Fruit fly (Drosophila melanogaster) whole organism, embryonic: ENCODE measurements around the gene CG6254.

ENCODE experiments used
- Atf-2 ChIP-seq: fragments of 200-800 bp; sonication (Bioruptor generic); optimal IDR thresholded peaks from 2 replicates; lab custom pipeline; 2016; ENCODE audit warnings: missing biosample characterization, missing genetic modification characterization
- Awh ChIP-seq: fragments of 200-800 bp; sonication (Bioruptor generic); IDR thresholded peaks from 2 replicates; pipeline ENCODE4, ENCODE4 v1.3.6; 2022; ENCODE audit warnings: missing biosample characterization, missing genetic modification characterization
- CG10274 ChIP-seq: fragments of 200-800 bp; sonication (Bioruptor generic); optimal IDR thresholded peaks from 3 replicates; lab custom pipeline; 2017; ENCODE audit warnings: missing biosample characterization, mild to moderate bottlenecking, missing genetic modification characterization
- CG10543 ChIP-seq: fragments of 200-800 bp; sonication (Bioruptor generic); optimal IDR thresholded peaks from 3 replicates; lab custom pipeline; 2017; ENCODE audit warnings: missing biosample characterization, mild to moderate bottlenecking, missing genetic modification characterization, moderate library complexity
- CG11093 ChIP-seq: fragments of 200-800 bp; sonication (Bioruptor generic); IDR thresholded peaks from 3 replicates; pipeline ENCODE4 v1.3.6; 2022; ENCODE audit warnings: missing biosample characterization, missing genetic modification characterization
- CG12104 ChIP-seq: fragments of 200-800 bp; sonication (Bioruptor generic); optimal IDR thresholded peaks from 3 replicates; lab custom pipeline; 2016; ENCODE audit warnings: missing biosample characterization, missing genetic modification characterization
- CG12219 ChIP-seq: fragments of 200-800 bp; sonication (Bioruptor generic); optimal IDR thresholded peaks from 3 replicates; lab custom pipeline; 2018; ENCODE audit warnings: missing biosample characterization, mild to moderate bottlenecking, missing genetic modification characterization
- CG12942 ChIP-seq: fragments of 200-800 bp; sonication (Bioruptor generic); optimal IDR thresholded peaks from 3 replicates; lab custom pipeline; 2016; ENCODE audit warnings: missing biosample characterization, missing genetic modification characterization
- CG14710 ChIP-seq: fragments of 200-800 bp; sonication (Bioruptor generic); optimal IDR thresholded peaks from 3 replicates; lab custom pipeline; 2019; ENCODE audit warnings: missing biosample characterization, mild to moderate bottlenecking, missing genetic modification characterization, moderate library complexity
- CG15011 ChIP-seq: fragments of 200-800 bp; sonication (Bioruptor generic); optimal IDR thresholded peaks from 3 replicates; lab custom pipeline; 2018; ENCODE audit warnings: missing biosample characterization, mild to moderate bottlenecking, missing genetic modification characterization
- CG17568 ChIP-seq: fragments of 200-800 bp; sonication (Bioruptor generic); optimal IDR thresholded peaks from 2 replicates; lab custom pipeline; 2018; ENCODE audit warnings: missing biosample characterization, mild to moderate bottlenecking, missing genetic modification characterization, moderate library complexity
- CG17829 ChIP-seq: fragments of 200-800 bp; optimal IDR thresholded peaks from 2 replicates; lab custom pipeline; 2019; ENCODE audit warnings: missing biosample characterization, mild to moderate bottlenecking, missing genetic modification characterization, moderate library complexity
- CG30431 ChIP-seq: fragments of 200-800 bp; sonication (Bioruptor generic); optimal IDR thresholded peaks from 2 replicates; lab custom pipeline; 2017; ENCODE audit warnings: missing biosample characterization, missing genetic modification characterization
- CG31365 ChIP-seq: fragments of 200-800 bp; sonication (Bioruptor generic); optimal IDR thresholded peaks from 2 replicates; lab custom pipeline; 2018; ENCODE audit warnings: missing biosample characterization, mild to moderate bottlenecking, missing genetic modification characterization
- CG3163 ChIP-seq: fragments of 200-800 bp; sonication (Bioruptor generic); optimal IDR thresholded peaks from 3 replicates; lab custom pipeline; 2016; ENCODE audit warnings: missing biosample characterization, missing genetic modification characterization
- CG3281 ChIP-seq: fragments of 200-800 bp; sonication (Bioruptor generic); optimal IDR thresholded peaks from 3 replicates; lab custom pipeline; 2017; ENCODE audit warnings: missing biosample characterization, mild to moderate bottlenecking, missing genetic modification characterization
- CG3847 ChIP-seq: fragments of 200-800 bp; sonication (Bioruptor generic); IDR thresholded peaks from 2 replicates; pipeline ENCODE4 v1.3.6; 2022; ENCODE audit warnings: missing biosample characterization, missing genetic modification characterization
- CG43689 ChIP-seq: fragments of 200-800 bp; sonication (Bioruptor generic); IDR thresholded peaks from 2 replicates; pipeline ENCODE4 v1.3.6; 2022; ENCODE audit warnings: missing biosample characterization, missing genetic modification characterization
- CG5180 ChIP-seq: fragments of 200-800 bp; sonication (Bioruptor generic); optimal IDR thresholded peaks from 3 replicates; lab custom pipeline; 2017; ENCODE audit warnings: missing biosample characterization, missing genetic modification characterization, mild to moderate bottlenecking, moderate library complexity, missing genetic modification reagents
- CG6765 ChIP-seq: fragments of 200-800 bp; sonication (Bioruptor generic); optimal IDR thresholded peaks from 3 replicates; lab custom pipeline; 2017; ENCODE audit warnings: missing biosample characterization, mild to moderate bottlenecking, missing genetic modification characterization
- CG7357 ChIP-seq: fragments of 200-800 bp; sonication (Bioruptor generic); IDR thresholded peaks from 3 replicates; pipeline ENCODE4 v1.3.6; 2022; ENCODE audit warnings: missing biosample characterization, missing genetic modification characterization
- CG7372 ChIP-seq: fragments of 200-800 bp; sonication (Bioruptor generic); IDR thresholded peaks from 2 replicates; pipeline ENCODE4 v1.3.6; 2022; ENCODE audit warnings: missing biosample characterization, missing genetic modification characterization
- CG7928 ChIP-seq: fragments of 200-800 bp; sonication (Bioruptor generic); optimal IDR thresholded peaks from 2 replicates; lab custom pipeline; 2017; ENCODE audit warnings: missing biosample characterization, mild to moderate bottlenecking, missing genetic modification characterization
- CG8281 ChIP-seq: fragments of 200-800 bp; sonication (Bioruptor generic); optimal IDR thresholded peaks from 2 replicates; lab custom pipeline; 2018; ENCODE audit warnings: missing biosample characterization, mild to moderate bottlenecking, missing genetic modification characterization, moderate library complexity
- CG8924 ChIP-seq: fragments of 200-800 bp; optimal IDR thresholded peaks from 3 replicates; lab custom pipeline; 2019; ENCODE audit warnings: missing biosample characterization, mild to moderate bottlenecking, missing genetic modification characterization, moderate library complexity
- CG9817 ChIP-seq: fragments of 200-800 bp; sonication (Bioruptor generic); optimal IDR thresholded peaks from 2 replicates; lab custom pipeline; 2018; ENCODE audit warnings: missing biosample characterization, mild to moderate bottlenecking, missing genetic modification characterization, moderate library complexity
- CTCF ChIP-seq: fragments of 200-800 bp; sonication (Bioruptor generic); optimal IDR thresholded peaks from 2 replicates; lab custom pipeline; 2017; ENCODE audit warnings: missing biosample characterization, mild to moderate bottlenecking, missing genetic modification characterization, moderate library complexity
- Dip2 ChIP-seq: fragments of 200-800 bp; sonication (Bioruptor generic); IDR thresholded peaks from 2 replicates; pipeline ENCODE4 v1.3.6; 2022; ENCODE audit warnings: missing biosample characterization, missing genetic modification characterization
- Gsc ChIP-seq: fragments of 200-800 bp; sonication (Bioruptor generic); IDR thresholded peaks from 2 replicates; pipeline ENCODE4 v1.3.6; 2022; ENCODE audit warnings: missing biosample characterization, missing genetic modification characterization
- H2.0 ChIP-seq: fragments of 200-800 bp; sonication (Bioruptor generic); IDR thresholded peaks from 2 replicates; pipeline ENCODE4 v1.3.6; 2022; ENCODE audit warnings: missing biosample characterization, missing genetic modification characterization
- HLH54F ChIP-seq: fragments of 200-800 bp; sonication (Bioruptor generic); optimal IDR thresholded peaks from 3 replicates; lab custom pipeline; 2016; ENCODE audit warnings: missing biosample characterization, missing genetic modification characterization
- Lim3 ChIP-seq: fragments of 200-800 bp; sonication (Bioruptor generic); IDR thresholded peaks from 2 replicates; pipeline ENCODE4 v1.3.6; 2022; ENCODE audit warnings: missing biosample characterization, missing genetic modification characterization
- MESR4 ChIP-seq: fragments of 200-800 bp; sonication (Bioruptor generic); optimal IDR thresholded peaks from 2 replicates; lab custom pipeline; 2018; ENCODE audit warnings: missing biosample characterization, mild to moderate bottlenecking, missing genetic modification characterization, moderate library complexity
- MTF-1 ChIP-seq: fragments of 200-800 bp; sonication (Bioruptor generic); optimal IDR thresholded peaks from 2 replicates; lab custom pipeline; 2018; ENCODE audit warnings: missing biosample characterization, mild to moderate bottlenecking, missing genetic modification characterization, borderline replicate concordance
- Opbp ChIP-seq: fragments of 200-800 bp; sonication (Bioruptor generic); IDR thresholded peaks from 3 replicates; pipeline ENCODE4 v1.3.6; 2022; ENCODE audit warnings: missing biosample characterization, missing genetic modification characterization; ENCODE audit not compliant: partially characterized antibody
- Tbp ChIP-seq: fragments of >200 bp; optimal IDR thresholded peaks from 2 replicates; lab custom pipeline; 2018; ENCODE audit warnings: missing biosample characterization, missing genetic modification characterization
- chinmo ChIP-seq: fragments of 200-800 bp; sonication (Bioruptor generic); IDR thresholded peaks from 4 replicates; pipeline ENCODE4 v1.3.6; 2022; ENCODE audit warnings: missing biosample characterization, missing genetic modification characterization; ENCODE audit not compliant: partially characterized antibody
- corto ChIP-seq: fragments of 200-800 bp; sonication (Bioruptor generic); optimal IDR thresholded peaks from 2 replicates; lab custom pipeline; 2016; ENCODE audit warnings: missing biosample characterization, mild to moderate bottlenecking, missing genetic modification characterization, moderate library complexity
- crc ChIP-seq: fragments of 200-800 bp; sonication (Bioruptor generic); optimal IDR thresholded peaks from 2 replicates; lab custom pipeline; 2016; ENCODE audit warnings: missing biosample characterization, missing genetic modification characterization
- cwo ChIP-seq: fragments of 200-800 bp; sonication (Bioruptor generic); optimal IDR thresholded peaks from 3 replicates; lab custom pipeline; 2017; ENCODE audit warnings: missing biosample characterization, missing genetic modification characterization, mild to moderate bottlenecking, moderate library complexity, missing genetic modification reagents
- dati ChIP-seq: fragments of 200-800 bp; sonication (Bioruptor generic); IDR thresholded peaks from 2 replicates; pipeline ENCODE4 v1.3.6; 2022; ENCODE audit warnings: missing biosample characterization, missing genetic modification characterization
- gcm ChIP-seq: fragments of 200-800 bp; sonication (Bioruptor generic); optimal IDR thresholded peaks from 2 replicates; lab custom pipeline; 2019; ENCODE audit warnings: missing biosample characterization, mild to moderate bottlenecking, missing genetic modification characterization, moderate library complexity
- grn ChIP-seq: fragments of 200-800 bp; sonication (Bioruptor generic); optimal IDR thresholded peaks from 3 replicates; lab custom pipeline; 2017; ENCODE audit warnings: missing biosample characterization, missing genetic modification characterization
- h ChIP-seq: fragments of >200 bp; optimal IDR thresholded peaks from 2 replicates; lab custom pipeline; 2017
- hth ChIP-seq: fragments of >200 bp; optimal IDR thresholded peaks from 2 replicates; lab custom pipeline; 2017; ENCODE audit warnings: inconsistent platforms
- jumu ChIP-seq: fragments of 200-800 bp; sonication (Bioruptor generic); optimal IDR thresholded peaks from 3 replicates; lab custom pipeline; 2016; ENCODE audit warnings: missing biosample characterization, missing genetic modification characterization
- maf-S ChIP-seq: fragments of 200-800 bp; sonication (Bioruptor generic); optimal IDR thresholded peaks from 2 replicates; lab custom pipeline; 2016; ENCODE audit warnings: missing biosample characterization, missing genetic modification characterization
- repo ChIP-seq: fragments of 200-800 bp; sonication (Bioruptor generic); optimal IDR thresholded peaks from 2 replicates; lab custom pipeline; 2016; ENCODE audit warnings: missing biosample characterization, missing genetic modification characterization
- seq ChIP-seq: fragments of 200-800 bp; sonication (Bioruptor generic); IDR thresholded peaks from 2 replicates; pipeline ENCODE4 v1.3.6; 2022; ENCODE audit warnings: missing biosample characterization, missing genetic modification characterization
- slbo ChIP-seq: fragments of 200-800 bp; sonication (Bioruptor generic); IDR thresholded peaks from 2 replicates; pipeline ENCODE4 v1.3.6; 2022; ENCODE audit warnings: missing biosample characterization, missing genetic modification characterization
- sr ChIP-seq: fragments of 200-800 bp; sonication (Bioruptor generic); IDR thresholded peaks from 3 replicates; pipeline ENCODE4 v1.3.6; 2022; ENCODE audit warnings: missing biosample characterization, missing genetic modification characterization
- ttk ChIP-seq: fragments of 200-800 bp; sonication (Bioruptor generic); IDR thresholded peaks from 2 replicates; pipeline ENCODE4 v2.1.2; 2022; ENCODE audit warnings: missing biosample characterization, missing genetic modification characterization
- unpg ChIP-seq: fragments of 200-800 bp; sonication (Bioruptor generic); optimal IDR thresholded peaks from 3 replicates; lab custom pipeline; 2018; ENCODE audit warnings: missing biosample characterization, mild to moderate bottlenecking, missing genetic modification characterization, moderate library complexity
- zfh1 ChIP-seq: fragments of 200-800 bp; sonication (Bioruptor generic); IDR thresholded peaks from 3 replicates; pipeline ENCODE4 v1.3.6; 2022; ENCODE audit warnings: missing biosample characterization, missing genetic modification characterization

The CG6254 gene

DNA sequence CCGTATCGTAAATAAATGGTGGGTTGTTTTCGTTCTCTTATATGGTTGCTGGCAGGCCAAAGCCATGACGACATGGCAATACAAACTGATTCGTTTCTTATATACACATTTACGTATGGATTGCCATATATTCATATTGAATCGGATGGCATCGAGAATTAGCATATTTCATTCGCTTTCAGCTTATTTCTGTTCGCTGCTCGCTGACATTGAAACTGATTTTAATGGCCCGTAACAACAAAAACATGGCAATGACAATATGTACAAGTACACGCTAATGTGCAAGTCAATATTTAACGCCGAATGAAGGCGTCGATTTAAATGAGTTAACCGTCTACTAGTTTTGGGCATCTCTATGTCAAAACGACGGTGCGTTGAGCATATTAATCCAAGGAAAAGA is 24.9 kb upstream of the CG6254 start:
- no peak for TF ChIP-seq Lim3 (GFP tag; lab: Robert Waterston, UW)
- TF ChIP-seq h (lab: Kevin White, UChicago): no peak
- peak; percentile 54 for TF ChIP-seq Awh (GFP tag; lab: Robert Waterston, UW)
- no peak for TF ChIP-seq CG10274 (GFP tag; lab: Kevin White, UChicago)
- no peak for TF ChIP-seq HLH54F (GFP tag; lab: Kevin White, UChicago)
- no peak for TF ChIP-seq Tbp (GFP tag; lab: Kevin White, UChicago)
- no peak for TF ChIP-seq zfh1
- TF ChIP-seq CG31365 (tag; lab: Kevin White, UChicago): peak; percentile 29
- peak; percentile 52; the same call in 1 of the 4 replicates for TF ChIP-seq chinmo (GFP tag; lab: Robert Waterston, UW)
- TF ChIP-seq ttk (GFP tag; lab: Robert Waterston, UW): no peak
- TF ChIP-seq CG5180: peak; percentile 20
- TF ChIP-seq gcm: no peak
- TF ChIP-seq CG8281: no peak
- no peak for TF ChIP-seq CG3847 (GFP tag; lab: Robert Waterston, UW)
- TF ChIP-seq sr (GFP tag; lab: Robert Waterston, UW): no peak
- TF ChIP-seq CG7357 (GFP tag; lab: Robert Waterston, UW): no peak
- TF ChIP-seq CG17829 (tag; lab: Kevin White, UChicago): no peak
- no peak for TF ChIP-seq hth
- TF ChIP-seq crc (GFP tag; lab: Kevin White, UChicago): no peak
- TF ChIP-seq cwo (GFP tag; lab: Kevin White, UChicago): no peak
- no peak for TF ChIP-seq jumu (GFP tag; lab: Kevin White, UChicago)
- no peak for TF ChIP-seq CG3163 (GFP tag; lab: Kevin White, UChicago)
- peak; percentile 61 for TF ChIP-seq CG10543 (GFP tag; lab: Kevin White, UChicago)
- peak; percentile 4 for TF ChIP-seq CG6765 (GFP tag; lab: Kevin White, UChicago)
- no peak for TF ChIP-seq CG12104 (GFP tag; lab: Kevin White, UChicago)
- TF ChIP-seq CG14710 (tag; lab: Kevin White, UChicago): no peak
- TF ChIP-seq grn: no peak
- no peak for TF ChIP-seq CG12942 (GFP tag; lab: Kevin White, UChicago)
- TF ChIP-seq CG8924 (tag; lab: Kevin White, UChicago): no peak
- TF ChIP-seq CG15011: peak; percentile 37
- TF ChIP-seq repo: no peak
- peak; percentile 34; the same call in 1 of the 2 replicates for TF ChIP-seq seq (GFP tag; lab: Robert Waterston, UW)
- no peak for TF ChIP-seq CG17568 (GFP tag; lab: Kevin White, UChicago)
- no peak for TF ChIP-seq Opbp (GFP tag; lab: Robert Waterston, UW)
- no peak for TF ChIP-seq corto (GFP tag; lab: Kevin White, UChicago)
- TF ChIP-seq maf-S (GFP tag; lab: Kevin White, UChicago): no peak
- no peak for TF ChIP-seq CG9817 (tag; lab: Kevin White, UChicago)
- TF ChIP-seq Gsc: no peak
- TF ChIP-seq CG3281 (GFP tag; lab: Kevin White, UChicago): peak; percentile 11
- TF ChIP-seq MESR4 (GFP tag; lab: Kevin White, UChicago): no peak
- no peak for TF ChIP-seq Atf-2 (GFP tag; lab: Kevin White, UChicago)
- no peak for TF ChIP-seq slbo (GFP tag; lab: Robert Waterston, UW)
- no peak for TF ChIP-seq CG43689 (GFP tag; lab: Robert Waterston, UW)
- TF ChIP-seq CG7928 (GFP tag; lab: Kevin White, UChicago): no peak
- no peak for TF ChIP-seq CG12219 (GFP tag; lab: Kevin White, UChicago)
- TF ChIP-seq CTCF (GFP tag; lab: Kevin White, UChicago): no peak
- TF ChIP-seq unpg (GFP tag; lab: Kevin White, UChicago): peak; percentile 10
- no peak for TF ChIP-seq H2.0 (GFP tag; lab: Robert Waterston, UW)
- TF ChIP-seq CG11093 (GFP tag; lab: Robert Waterston, UW): no peak
- TF ChIP-seq dati: no peak
- TF ChIP-seq CG30431 (GFP tag; lab: Kevin White, UChicago): no peak
- peak; percentile 9 for TF ChIP-seq MTF-1 (GFP tag; lab: Kevin White, UChicago)
- no peak for TF ChIP-seq Dip2 (GFP tag; lab: Robert Waterston, UW)
- TF ChIP-seq CG7372: no peak
